Fruit fly (Drosophila melanogaster) whole organism, embryonic: ENCODE results near the gene RpS30.

Experiments
- Atf6 ChIP-seq: fragments of 200-800 bp; sonication (Bioruptor generic); IDR thresholded peaks from 2 replicates; pipeline ENCODE4 v1.3.6; 2022; ENCODE audit warnings: missing biosample characterization, missing genetic modification characterization
- CG11696 ChIP-seq: fragments of 200-800 bp; sonication (Bioruptor generic); IDR thresholded peaks from 2 replicates; pipeline ENCODE4 v1.3.6; 2022; ENCODE audit warnings: missing biosample characterization, missing genetic modification characterization
- CG13894 ChIP-seq: fragments of 200-800 bp; sonication (Bioruptor generic); optimal IDR thresholded peaks from 3 replicates; lab custom pipeline; 2018; ENCODE audit warnings: missing biosample characterization, mild to moderate bottlenecking, missing genetic modification characterization, moderate library complexity
- CG15479 ChIP-seq: fragments of 200-800 bp; sonication (Bioruptor generic); optimal IDR thresholded peaks from 3 replicates; lab custom pipeline; 2019; ENCODE audit warnings: missing biosample characterization, mild to moderate bottlenecking, missing genetic modification characterization, moderate library complexity
- CG1647 ChIP-seq: fragments of 200-800 bp; sonication (Bioruptor generic); optimal IDR thresholded peaks from 3 replicates; lab custom pipeline; 2016; ENCODE audit warnings: missing biosample characterization, missing genetic modification characterization
- CG17802 ChIP-seq: fragments of 200-800 bp; sonication (Bioruptor generic); optimal IDR thresholded peaks from 2 replicates; lab custom pipeline; 2018; ENCODE audit warnings: missing biosample characterization, mild to moderate bottlenecking, missing genetic modification characterization, moderate library complexity
- CG18011 ChIP-seq: fragments of 200-800 bp; sonication (Bioruptor generic); optimal IDR thresholded peaks from 2 replicates; lab custom pipeline; 2017; ENCODE audit warnings: missing biosample characterization, missing genetic modification characterization, mild to moderate bottlenecking, moderate library complexity, missing genotype
- CG2129 ChIP-seq: fragments of 200-800 bp; sonication (Bioruptor generic); IDR thresholded peaks from 2 replicates; pipeline ENCODE4 v1.3.6; 2022; ENCODE audit warnings: missing biosample characterization, missing genetic modification characterization; ENCODE audit not compliant: partially characterized antibody
- CG2678 ChIP-seq: fragments of 200-800 bp; sonication (Bioruptor generic); optimal IDR thresholded peaks from 3 replicates; lab custom pipeline; 2019; ENCODE audit warnings: missing biosample characterization, mild to moderate bottlenecking, missing genetic modification characterization, moderate library complexity
- CG30431 ChIP-seq: fragments of 200-800 bp; sonication (Bioruptor generic); optimal IDR thresholded peaks from 2 replicates; lab custom pipeline; 2017; ENCODE audit warnings: missing biosample characterization, missing genetic modification characterization
- CG3163 ChIP-seq: fragments of 200-800 bp; sonication (Bioruptor generic); optimal IDR thresholded peaks from 3 replicates; lab custom pipeline; 2016; ENCODE audit warnings: missing biosample characterization, missing genetic modification characterization
- CG32532 ChIP-seq: fragments of 200-800 bp; sonication (Bioruptor generic); IDR thresholded peaks from 2 replicates; pipeline ENCODE4 v1.3.6; 2022; ENCODE audit warnings: missing biosample characterization, missing genetic modification characterization
- CG32772 ChIP-seq: fragments of 200-800 bp; sonication (Bioruptor generic); IDR thresholded peaks from 2 replicates; pipeline ENCODE4 v1.3.6; 2022; ENCODE audit warnings: missing biosample characterization, missing genetic modification characterization
- CG34422 ChIP-seq: fragments of 200-800 bp; sonication (Bioruptor generic); IDR thresholded peaks from 3 replicates; pipeline ENCODE4 v1.3.6; 2022; ENCODE audit warnings: missing biosample characterization, missing genetic modification characterization
- CG43689 ChIP-seq: fragments of 200-800 bp; sonication (Bioruptor generic); IDR thresholded peaks from 2 replicates; pipeline ENCODE4 v1.3.6; 2022; ENCODE audit warnings: missing biosample characterization, missing genetic modification characterization
- CG4424 ChIP-seq: fragments of 200-800 bp; sonication (Bioruptor generic); optimal IDR thresholded peaks from 3 replicates; lab custom pipeline; 2016; ENCODE audit warnings: missing biosample characterization, missing genetic modification characterization
- CG6683 ChIP-seq: fragments of 200-800 bp; sonication (Bioruptor generic); optimal IDR thresholded peaks from 2 replicates; lab custom pipeline; 2017; ENCODE audit warnings: missing biosample characterization, mild to moderate bottlenecking, missing genetic modification characterization, missing genetic modification reagents
- CG6813 ChIP-seq: fragments of 200-800 bp; sonication (Bioruptor generic); optimal IDR thresholded peaks from 2 replicates; lab custom pipeline; 2017; ENCODE audit warnings: missing biosample characterization, missing genetic modification characterization, mild to moderate bottlenecking, moderate library complexity, missing genetic modification reagents
- CG9215 ChIP-seq: fragments of 200-800 bp; sonication (Bioruptor generic); IDR thresholded peaks from 2 replicates; pipeline ENCODE4 v1.3.6; 2022; ENCODE audit warnings: missing biosample characterization, missing genetic modification characterization
- CG9609 ChIP-seq: fragments of 200-800 bp; sonication (Bioruptor generic); optimal IDR thresholded peaks from 3 replicates; lab custom pipeline; 2016; ENCODE audit warnings: missing biosample characterization, missing genetic modification characterization
- Dbx ChIP-seq: fragments of 200-800 bp; sonication (Bioruptor generic); IDR thresholded peaks from 3 replicates; pipeline ENCODE4 v1.3.6; 2022; ENCODE audit warnings: missing biosample characterization, missing genetic modification characterization
- Dref ChIP-seq: fragments of 200-800 bp; sonication (Bioruptor generic); IDR thresholded peaks from 2 replicates; pipeline ENCODE4 v1.3.6; 2022; ENCODE audit warnings: missing biosample characterization, missing genetic modification characterization
- HLH54F ChIP-seq: fragments of 200-800 bp; sonication (Bioruptor generic); optimal IDR thresholded peaks from 3 replicates; lab custom pipeline; 2016; ENCODE audit warnings: missing biosample characterization, missing genetic modification characterization
- Lhr ChIP-seq: fragments of 200-800 bp; sonication (Bioruptor generic); optimal IDR thresholded peaks from 3 replicates; lab custom pipeline; 2017; ENCODE audit warnings: mild to moderate bottlenecking, missing biosample characterization, missing genetic modification reagents, missing genetic modification characterization
- NfI ChIP-seq: fragments of 200-800 bp; sonication (Bioruptor generic); optimal IDR thresholded peaks from 3 replicates; lab custom pipeline; 2018; ENCODE audit warnings: missing biosample characterization, mild to moderate bottlenecking, missing genetic modification characterization, moderate library complexity
- PHDP ChIP-seq: fragments of 200-800 bp; sonication (Bioruptor generic); optimal IDR thresholded peaks from 3 replicates; lab custom pipeline; 2018; ENCODE audit warnings: missing biosample characterization, mild to moderate bottlenecking, missing genetic modification characterization, moderate library complexity
- Ravus ChIP-seq: fragments of 200-800 bp; sonication (Bioruptor generic); IDR thresholded peaks from 2 replicates; pipeline ENCODE4 v1.3.6; 2022; ENCODE audit warnings: missing biosample characterization, missing genetic modification characterization
- ac ChIP-seq: fragments of 200-800 bp; sonication (Bioruptor generic); optimal IDR thresholded peaks from 3 replicates; lab custom pipeline; 2017; ENCODE audit warnings: missing biosample characterization, mild to moderate bottlenecking, missing genetic modification characterization
- ase ChIP-seq: fragments of 200-800 bp; sonication (Bioruptor generic); IDR thresholded peaks from 3 replicates; pipeline ENCODE4 v1.3.6; 2022; ENCODE audit warnings: missing biosample characterization, missing genetic modification characterization
- ash1 ChIP-seq: fragments of 200-800 bp; sonication (Bioruptor generic); optimal IDR thresholded peaks from 2 replicates; lab custom pipeline; 2018; ENCODE audit warnings: missing biosample characterization, mild to moderate bottlenecking, missing genetic modification characterization
- chinmo ChIP-seq: fragments of 200-800 bp; sonication (Bioruptor generic); IDR thresholded peaks from 4 replicates; pipeline ENCODE4 v1.3.6; 2022; ENCODE audit warnings: missing biosample characterization, missing genetic modification characterization; ENCODE audit not compliant: partially characterized antibody
- eyg ChIP-seq: fragments of 200-800 bp; sonication (Bioruptor generic); optimal IDR thresholded peaks from 3 replicates; lab custom pipeline; 2016; ENCODE audit warnings: missing biosample characterization, missing genetic modification characterization
- fd64A ChIP-seq: fragments of 200-800 bp; sonication (Bioruptor generic); optimal IDR thresholded peaks from 3 replicates; lab custom pipeline; 2018; ENCODE audit warnings: missing biosample characterization, mild to moderate bottlenecking, missing genetic modification characterization
- gem ChIP-seq: fragments of 200-800 bp; sonication (Bioruptor generic); optimal IDR thresholded peaks from 2 replicates; lab custom pipeline; 2019; ENCODE audit warnings: missing biosample characterization, mild to moderate bottlenecking, missing genetic modification characterization, moderate library complexity
- hb ChIP-seq: fragments of 200-800 bp; sonication (Bioruptor generic); IDR thresholded peaks from 3 replicates; pipeline ENCODE4 v1.3.6; 2022; ENCODE audit warnings: missing biosample characterization, missing genetic modification characterization; ENCODE audit not compliant: partially characterized antibody
- lilli ChIP-seq: fragments of 200-800 bp; sonication (Bioruptor generic); optimal IDR thresholded peaks from 3 replicates; lab custom pipeline; 2016; ENCODE audit warnings: missing biosample characterization, missing genetic modification characterization
- mld ChIP-seq: fragments of 200-800 bp; sonication (Bioruptor generic); IDR thresholded peaks from 3 replicates; pipeline ENCODE4 v1.3.6; 2022; ENCODE audit warnings: missing biosample characterization, missing genetic modification characterization; ENCODE audit not compliant: partially characterized antibody
- pan ChIP-seq, 4 experiments: fragments of >200 bp in 3 of 4; fragments of 200-800 bp in 1 of 4; sonication (Bioruptor generic) in 1 of 4; optimal IDR thresholded peaks in 3 of 4; IDR thresholded peaks in 1 of 4; 2 replicates each; pipeline versions ENCODE4 v1.3.6 to Lab custom; 2017 to 2022; ENCODE audit warnings: missing biosample characterization in 2 of 4, missing genetic modification characterization in 2 of 4, mixed read lengths in 1 of 4
- pfk ChIP-seq: fragments of 200-800 bp; sonication (Bioruptor generic); optimal IDR thresholded peaks from 2 replicates; lab custom pipeline; 2018; ENCODE audit warnings: missing biosample characterization, mild to moderate bottlenecking, missing genetic modification characterization, moderate library complexity
- rib ChIP-seq: fragments of 200-800 bp; sonication (Bioruptor generic); IDR thresholded peaks from 2 replicates; pipeline ENCODE4 v1.3.6; 2022; ENCODE audit warnings: missing biosample characterization, missing genetic modification characterization
- salm ChIP-seq: fragments of 200-800 bp; sonication (Bioruptor generic); optimal IDR thresholded peaks from 2 replicates; lab custom pipeline; 2018; ENCODE audit warnings: missing biosample characterization, mild to moderate bottlenecking, missing genetic modification characterization
- sens ChIP-seq: fragments of 200-800 bp; sonication (Bioruptor generic); peaks from one replicate; lab custom pipeline; 2016; ENCODE audit warnings: missing biosample characterization, missing genetic modification characterization
- sim ChIP-seq: fragments of 200-800 bp; sonication (Bioruptor generic); IDR thresholded peaks from 2 replicates; pipeline ENCODE4 v1.3.6; 2022; ENCODE audit warnings: missing biosample characterization, missing genetic modification characterization
- sisA ChIP-seq: fragments of 200-800 bp; sonication (Bioruptor generic); IDR thresholded peaks from 2 replicates; pipeline ENCODE4 v1.3.6; 2022; ENCODE audit warnings: missing biosample characterization, missing genetic modification characterization
- sob ChIP-seq: fragments of 200-800 bp; sonication (Bioruptor generic); IDR thresholded peaks from 2 replicates; pipeline ENCODE4 v1.3.6; 2022; ENCODE audit warnings: missing biosample characterization, missing genetic modification characterization
- stwl ChIP-seq: fragments of 200-800 bp; sonication (Bioruptor generic); optimal IDR thresholded peaks from 3 replicates; lab custom pipeline; 2018; ENCODE audit warnings: missing biosample characterization, mild to moderate bottlenecking, missing genetic modification characterization, moderate library complexity
- tgo ChIP-seq: fragments of 200-800 bp; sonication (Bioruptor generic); IDR thresholded peaks from 3 replicates; pipeline ENCODE4 v1.3.6; 2022; ENCODE audit warnings: missing biosample characterization, missing genetic modification characterization
- tin ChIP-seq: fragments of 200-800 bp; sonication (Bioruptor generic); optimal IDR thresholded peaks from 3 replicates; lab custom pipeline; 2016; ENCODE audit warnings: missing biosample characterization, missing genetic modification characterization
- trem ChIP-seq: fragments of 200-800 bp; optimal IDR thresholded peaks from 3 replicates; lab custom pipeline; 2019; ENCODE audit warnings: missing biosample characterization, mild to moderate bottlenecking, missing genetic modification characterization, moderate library complexity
- wdn ChIP-seq: fragments of 200-800 bp; sonication (Bioruptor generic); IDR thresholded peaks from 2 replicates; pipeline ENCODE4 v1.3.6; 2022; ENCODE audit warnings: missing biosample characterization, missing genetic modification characterization

The RpS30 gene

DNA sequence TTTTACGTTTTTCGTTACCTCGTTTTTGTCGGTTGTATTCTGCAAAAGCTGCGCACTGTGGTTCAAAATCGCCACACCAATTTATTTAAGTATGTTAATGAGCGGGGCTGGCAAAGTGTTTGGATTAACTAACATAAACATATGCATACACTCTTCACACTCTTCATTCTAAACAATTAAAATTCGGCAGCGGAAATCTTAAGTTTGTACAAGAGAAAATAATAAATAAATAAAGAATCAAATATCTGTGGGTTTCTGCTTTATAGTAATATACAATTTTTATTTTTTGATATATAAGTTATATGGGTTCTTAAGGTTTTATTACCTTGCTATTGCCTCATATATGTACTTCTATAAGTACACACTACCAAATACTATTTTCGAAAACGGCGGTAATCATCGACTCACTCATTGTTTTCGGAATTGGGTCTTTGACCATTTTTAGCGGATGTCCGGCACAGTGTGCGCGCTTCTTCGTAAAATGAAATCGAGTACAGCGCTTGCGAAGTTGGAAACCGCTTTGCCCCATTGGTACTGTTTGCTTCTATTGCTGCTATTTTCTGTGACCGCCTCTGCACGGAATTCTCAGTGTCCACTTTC, 14.0 kb upstream of the RpS30 start (continued):
- no peak for TF ChIP-seq CG18011 (GFP tag; lab: Kevin White, UChicago)
- TF ChIP-seq trem = no peak
- TF ChIP-seq chinmo = no peak
- no peak for TF ChIP-seq CG13894 (tag; lab: Kevin White, UChicago)
- peak; percentile 15 for TF ChIP-seq PHDP (tag; lab: Kevin White, UChicago)
- TF ChIP-seq gem (tag; lab: Kevin White, UChicago) = peak; percentile 58
- TF ChIP-seq pfk (GFP tag; lab: Kevin White, UChicago) = no peak
- TF ChIP-seq CG32532 = no peak
- TF ChIP-seq sim (GFP tag; lab: Robert Waterston, UW) = no peak
- TF ChIP-seq salm (tag; lab: Kevin White, UChicago) = no peak
- TF ChIP-seq CG4424 = no peak
- TF ChIP-seq stwl (tag; lab: Kevin White, UChicago) = no peak
- TF ChIP-seq pan (optimal IDR thresholded peaks at IDR 0.05; lab: Kevin White, UChicago) = no peak
- no peak for TF ChIP-seq pan (GFP tag; optimal IDR thresholded peaks at IDR 0.05 in 1 of 2, IDR thresholded peaks at IDR 0.05 in 1 of 2)
- no peak for TF ChIP-seq CG3163 (GFP tag; lab: Kevin White, UChicago)
- TF ChIP-seq CG15479 (GFP tag; lab: Kevin White, UChicago) = no peak
- TF ChIP-seq CG17802 = no peak
- TF ChIP-seq sob (GFP tag; lab: Robert Waterston, UW) = no peak
- peak; percentile 24 for TF ChIP-seq NfI (GFP tag; lab: Kevin White, UChicago)
- TF ChIP-seq HLH54F (GFP tag; lab: Kevin White, UChicago) = no peak
- no peak for TF ChIP-seq CG6683 (GFP tag; lab: Kevin White, UChicago)
- no peak for TF ChIP-seq fd64A (GFP tag; lab: Kevin White, UChicago)
- TF ChIP-seq Atf6 (GFP tag; lab: Robert Waterston, UW) = no peak
- TF ChIP-seq ac (GFP tag; lab: Kevin White, UChicago) = no peak
- TF ChIP-seq CG2678 = peak; percentile 47
- TF ChIP-seq ash1 (GFP tag; lab: Kevin White, UChicago) = no peak
- no peak for TF ChIP-seq Ravus (GFP tag; lab: Robert Waterston, UW)
- TF ChIP-seq rib (GFP tag; lab: Robert Waterston, UW) = no peak
- TF ChIP-seq sens (GFP tag; lab: Kevin White, UChicago) = no peak
- no peak for TF ChIP-seq CG2129 (GFP tag; lab: Robert Waterston, UW)
- no peak for TF ChIP-seq mld (GFP tag; lab: Robert Waterston, UW)
- no peak for TF ChIP-seq Dbx (GFP tag; lab: Robert Waterston, UW)
- no peak for TF ChIP-seq CG1647 (GFP tag; lab: Kevin White, UChicago)
- no peak for TF ChIP-seq sisA
- TF ChIP-seq CG43689 (GFP tag; lab: Robert Waterston, UW) = no peak
- no peak for TF ChIP-seq hb
- no peak for TF ChIP-seq wdn (GFP tag; lab: Robert Waterston, UW)
- TF ChIP-seq CG9215 (GFP tag; lab: Robert Waterston, UW) = no peak
- no peak for TF ChIP-seq CG30431
- TF ChIP-seq Dref (GFP tag; lab: Robert Waterston, UW) = no peak
- no peak for TF ChIP-seq CG34422
- TF ChIP-seq tgo (GFP tag; lab: Robert Waterston, UW) = no peak
- no peak for TF ChIP-seq CG11696 (GFP tag; lab: Robert Waterston, UW)
- TF ChIP-seq CG32772 (GFP tag; lab: Robert Waterston, UW) = no peak
- TF ChIP-seq ase (GFP tag; lab: Robert Waterston, UW) = no peak
- TF ChIP-seq tin (GFP tag; lab: Kevin White, UChicago) = no peak
- TF ChIP-seq Lhr (GFP tag; lab: Kevin White, UChicago) = no peak
- TF ChIP-seq CG6813 = no peak
- no peak for TF ChIP-seq CG9609 (GFP tag; lab: Kevin White, UChicago)
- no peak for TF ChIP-seq eyg (GFP tag; lab: Kevin White, UChicago)
- no peak for TF ChIP-seq lilli (GFP tag; lab: Kevin White, UChicago)
